Fruit fly (Drosophila melanogaster) whole organism: ENCODE data around the gene Atpalpha.

ENCODE experiments used
- EcR ChIP-seq, 2 experiments: fragments of >200 bp; optimal IDR thresholded peaks; 2 replicates each; lab custom pipeline; 2017; ENCODE audit warnings: missing biosample characterization in 2 of 2, missing genetic modification characterization in 2 of 2, missing genetic modification reagents in 2 of 2
- pan ChIP-seq: fragments of >200 bp; optimal IDR thresholded peaks from 2 replicates; lab custom pipeline; 2017
- psq ChIP-seq: fragments of >200 bp; optimal IDR thresholded peaks from 2 replicates; lab custom pipeline; 2017

- no peak for TF ChIP-seq EcR (GFP tag; optimal IDR thresholded peaks at IDR 0.05; lab: Kevin White, UChicago)
- TF ChIP-seq psq (lab: Kevin White, UChicago), result no peak
- no peak for TF ChIP-seq pan (lab: Kevin White, UChicago)
These were observed 1.7 kb upstream of the Atpalpha start for dm6 chr3R:20946774-20947173.
